Fruit fly (Drosophila melanogaster) whole organism, embryonic: ENCODE measurements around the gene CG13067.
A peak's percentile ranks its signal among the peaks of the same experiment; 100 is the strongest.

ENCODE experiments used
- Atf-2 ChIP-seq: fragments of 200-800 bp; sonication (Bioruptor generic); optimal IDR thresholded peaks from 2 replicates; lab custom pipeline; 2016; ENCODE audit warnings: missing biosample characterization, missing genetic modification characterization
- Awh ChIP-seq: fragments of 200-800 bp; sonication (Bioruptor generic); IDR thresholded peaks from 2 replicates; pipeline ENCODE4, ENCODE4 v1.3.6; 2022; ENCODE audit warnings: missing biosample characterization, missing genetic modification characterization
- BtbVII ChIP-seq: fragments of 200-800 bp; sonication (Bioruptor generic); optimal IDR thresholded peaks from 3 replicates; lab custom pipeline; 2017; ENCODE audit warnings: missing biosample characterization, mild to moderate bottlenecking, missing genetic modification characterization
- CG10321 ChIP-seq: fragments of 200-800 bp; sonication (Bioruptor generic); IDR thresholded peaks from 2 replicates; pipeline ENCODE4 v1.3.6; 2022; ENCODE audit warnings: missing biosample characterization, missing genetic modification characterization
- CG10366 ChIP-seq: fragments of 200-800 bp; sonication (Bioruptor generic); IDR thresholded peaks from 2 replicates; pipeline ENCODE4 v1.3.6; 2022; ENCODE audit warnings: missing biosample characterization, missing genetic modification characterization
- CG10431 ChIP-seq: fragments of 200-800 bp; sonication (Bioruptor generic); optimal IDR thresholded peaks from 3 replicates; lab custom pipeline; 2018; ENCODE audit warnings: missing biosample characterization, mild to moderate bottlenecking, missing genetic modification characterization
- CG14441 ChIP-seq: fragments of 200-800 bp; sonication (Bioruptor generic); IDR thresholded peaks from 2 replicates; pipeline ENCODE4 v1.3.6; 2022; ENCODE audit warnings: missing biosample characterization, missing genetic modification characterization
- CG14667 ChIP-seq: fragments of 200-800 bp; sonication (Bioruptor generic); IDR thresholded peaks from 2 replicates; pipeline ENCODE4 v1.3.6; 2022; ENCODE audit warnings: missing biosample characterization, missing genetic modification characterization
- CG14965 ChIP-seq: fragments of 200-800 bp; sonication (Bioruptor generic); optimal IDR thresholded peaks from 2 replicates; lab custom pipeline; 2016; ENCODE audit warnings: missing biosample characterization, missing genetic modification characterization, borderline replicate concordance
- CG17359 ChIP-seq: fragments of 200-800 bp; sonication (Bioruptor generic); optimal IDR thresholded peaks from 3 replicates; lab custom pipeline; 2018; ENCODE audit warnings: missing biosample characterization, mild to moderate bottlenecking, missing genetic modification characterization, moderate library complexity
- CG17385 ChIP-seq: fragments of 200-800 bp; sonication (Bioruptor generic); optimal IDR thresholded peaks from 3 replicates; lab custom pipeline; 2018; ENCODE audit warnings: missing biosample characterization, mild to moderate bottlenecking, missing genetic modification characterization
- CG18599 ChIP-seq: fragments of 200-800 bp; sonication (Bioruptor generic); optimal IDR thresholded peaks from 3 replicates; lab custom pipeline; 2017; ENCODE audit warnings: missing biosample characterization, missing genetic modification characterization, mild to moderate bottlenecking, moderate library complexity, missing genetic modification reagents
- CG30020 ChIP-seq: fragments of 200-800 bp; optimal IDR thresholded peaks from 2 replicates; lab custom pipeline; 2019; ENCODE audit warnings: missing biosample characterization, mild to moderate bottlenecking, missing genetic modification characterization, moderate library complexity
- CG4820 ChIP-seq: fragments of 200-800 bp; sonication (Bioruptor generic); optimal IDR thresholded peaks from 3 replicates; lab custom pipeline; 2016; ENCODE audit warnings: missing biosample characterization, missing genetic modification characterization
- CG5953 ChIP-seq: fragments of 200-800 bp; sonication (Bioruptor generic); IDR thresholded peaks from 2 replicates; pipeline ENCODE4 v1.3.6; 2022; ENCODE audit warnings: missing biosample characterization, missing genetic modification characterization
- CG7556 ChIP-seq: fragments of 200-800 bp; sonication (Bioruptor generic); optimal IDR thresholded peaks from 2 replicates; lab custom pipeline; 2017; ENCODE audit warnings: missing biosample characterization, mild to moderate bottlenecking, missing genetic modification characterization
- Chrac-16 ChIP-seq: fragments of 200-800 bp; sonication (Bioruptor generic); optimal IDR thresholded peaks from 3 replicates; lab custom pipeline; 2016; ENCODE audit warnings: missing biosample characterization, missing genetic modification characterization
- D19A ChIP-seq: fragments of 200-800 bp; optimal IDR thresholded peaks from 3 replicates; lab custom pipeline; 2019; ENCODE audit warnings: missing biosample characterization, mild to moderate bottlenecking, missing genetic modification characterization, moderate library complexity
- Deaf1 ChIP-seq: fragments of 200-800 bp; optimal IDR thresholded peaks from 3 replicates; lab custom pipeline; 2019; ENCODE audit warnings: missing biosample characterization, mild to moderate bottlenecking, missing genetic modification characterization, moderate library complexity
- Dp ChIP-seq: fragments of 200-800 bp; sonication (Bioruptor generic); optimal IDR thresholded peaks from 2 replicates; lab custom pipeline; 2018; ENCODE audit warnings: missing biosample characterization, mild to moderate bottlenecking, missing genetic modification characterization, moderate library complexity
- Ets65A ChIP-seq: fragments of 200-800 bp; sonication (Bioruptor generic); peaks from one replicate; lab custom pipeline; 2016; ENCODE audit warnings: missing biosample characterization, missing genetic modification characterization
- Neu2 ChIP-seq: fragments of 200-800 bp; sonication (Bioruptor generic); optimal IDR thresholded peaks from 3 replicates; lab custom pipeline; 2016; ENCODE audit warnings: missing biosample characterization, missing genetic modification characterization, borderline replicate concordance
- Ptx1 ChIP-seq: fragments of 200-800 bp; sonication (Bioruptor generic); IDR thresholded peaks from 2 replicates; pipeline ENCODE4 v1.3.6; 2022; ENCODE audit warnings: missing biosample characterization, missing genetic modification characterization
- Sry-δ ChIP-seq: fragments of 200-800 bp; sonication (Bioruptor generic); optimal IDR thresholded peaks from 2 replicates; lab custom pipeline; 2016; ENCODE audit warnings: missing biosample characterization, missing genetic modification characterization
- Tbp ChIP-seq: fragments of >200 bp; optimal IDR thresholded peaks from 2 replicates; lab custom pipeline; 2018; ENCODE audit warnings: missing biosample characterization, missing genetic modification characterization
- abd-A ChIP-seq: fragments of 200-800 bp; sonication (Bioruptor generic); optimal IDR thresholded peaks from 3 replicates; lab custom pipeline; 2019; ENCODE audit warnings: missing biosample characterization, mild to moderate bottlenecking, missing genetic modification characterization, moderate library complexity
- ap ChIP-seq: fragments of 200-800 bp; sonication (Bioruptor generic); IDR thresholded peaks from 2 replicates; pipeline ENCODE4 v1.3.6; 2022; ENCODE audit warnings: missing biosample characterization, missing genetic modification characterization
- ato ChIP-seq: fragments of 200-800 bp; sonication (Bioruptor generic); IDR thresholded peaks from 2 replicates; pipeline ENCODE4 v1.3.6; 2022; ENCODE audit warnings: missing biosample characterization, missing genetic modification characterization; ENCODE audit not compliant: partially characterized antibody
- bsh ChIP-seq, 2 experiments: fragments of 200-800 bp; sonication (Bioruptor generic); optimal IDR thresholded peaks; 2 replicates each; lab custom pipeline; 2017 to 2018; ENCODE audit warnings: mild to moderate bottlenecking in 2 of 2, missing biosample characterization in 2 of 2, missing genetic modification characterization in 2 of 2, moderate library complexity in 1 of 2
- chm ChIP-seq: fragments of 200-800 bp; sonication (Bioruptor generic); IDR thresholded peaks from 2 replicates; pipeline ENCODE4 v1.3.6; 2022; ENCODE audit warnings: missing biosample characterization, missing genetic modification characterization
- chn ChIP-seq: fragments of 200-800 bp; sonication (Bioruptor generic); optimal IDR thresholded peaks from 2 replicates; lab custom pipeline; 2016; ENCODE audit warnings: missing biosample characterization, missing genetic modification characterization
- dan ChIP-seq: fragments of 200-800 bp; sonication (Bioruptor generic); IDR thresholded peaks from 2 replicates; pipeline ENCODE4 v1.3.6; 2022; ENCODE audit warnings: missing biosample characterization, missing genetic modification characterization
- en ChIP-seq: fragments of 200-800 bp; sonication (Bioruptor generic); optimal IDR thresholded peaks from 2 replicates; lab custom pipeline; 2016; ENCODE audit warnings: missing biosample characterization, missing genetic modification characterization
- eyg ChIP-seq: fragments of 200-800 bp; sonication (Bioruptor generic); optimal IDR thresholded peaks from 3 replicates; lab custom pipeline; 2016; ENCODE audit warnings: missing biosample characterization, missing genetic modification characterization
- gce ChIP-seq: fragments of 200-800 bp; sonication (Bioruptor generic); IDR thresholded peaks from 3 replicates; pipeline ENCODE4 v1.3.6; 2022; ENCODE audit warnings: missing biosample characterization, missing genetic modification characterization
- h ChIP-seq: fragments of >200 bp; optimal IDR thresholded peaks from 2 replicates; lab custom pipeline; 2017
- hkb ChIP-seq, 2 experiments: fragments of 200-800 bp in 1 of 2; fragments of >200 bp in 1 of 2; sonication (Bioruptor generic) in 1 of 2; IDR thresholded peaks in 1 of 2; optimal IDR thresholded peaks in 1 of 2; 2 replicates each; pipeline versions ENCODE4 v1.3.6 to Lab custom; 2017 to 2022; ENCODE audit warnings: missing biosample characterization in 1 of 2, missing genetic modification characterization in 1 of 2
- inv ChIP-seq: fragments of 200-800 bp; sonication (Bioruptor generic); IDR thresholded peaks from 2 replicates; pipeline ENCODE4 v1.3.6; 2022; ENCODE audit warnings: missing biosample characterization, missing genetic modification characterization; ENCODE audit not compliant: partially characterized antibody
- jing ChIP-seq: fragments of 200-800 bp; sonication (Bioruptor generic); optimal IDR thresholded peaks from 2 replicates; lab custom pipeline; 2018; ENCODE audit warnings: missing biosample characterization, mild to moderate bottlenecking, missing genetic modification characterization
- lbe ChIP-seq: fragments of 200-800 bp; sonication (Bioruptor generic); optimal IDR thresholded peaks from 2 replicates; lab custom pipeline; 2016; ENCODE audit warnings: missing biosample characterization, mild to moderate bottlenecking, missing genetic modification characterization
- mam ChIP-seq: fragments of 200-800 bp; sonication (Bioruptor generic); optimal IDR thresholded peaks from 3 replicates; lab custom pipeline; 2016; ENCODE audit warnings: missing biosample characterization, missing genetic modification characterization
- mld ChIP-seq: fragments of 200-800 bp; sonication (Bioruptor generic); IDR thresholded peaks from 3 replicates; pipeline ENCODE4 v1.3.6; 2022; ENCODE audit warnings: missing biosample characterization, missing genetic modification characterization; ENCODE audit not compliant: partially characterized antibody
- nau ChIP-seq: fragments of 200-800 bp; sonication (Bioruptor generic); optimal IDR thresholded peaks from 3 replicates; lab custom pipeline; 2017; ENCODE audit warnings: missing biosample characterization, mild to moderate bottlenecking, missing genetic modification characterization, missing genetic modification reagents
- nmo ChIP-seq: fragments of 200-800 bp; sonication (Bioruptor generic); optimal IDR thresholded peaks from 2 replicates; lab custom pipeline; 2018; ENCODE audit warnings: missing biosample characterization, mild to moderate bottlenecking, missing genetic modification characterization, moderate library complexity
- nom ChIP-seq: fragments of 200-800 bp; sonication (Bioruptor generic); optimal IDR thresholded peaks from 2 replicates; lab custom pipeline; 2017; ENCODE audit warnings: missing biosample characterization, missing genetic modification characterization, mild to moderate bottlenecking, moderate library complexity, missing genetic modification reagents
- pan ChIP-seq, 4 experiments: fragments of >200 bp in 3 of 4; fragments of 200-800 bp in 1 of 4; sonication (Bioruptor generic) in 1 of 4; optimal IDR thresholded peaks in 3 of 4; IDR thresholded peaks in 1 of 4; 2 replicates each; pipeline versions ENCODE4 v1.3.6 to Lab custom; 2017 to 2022; ENCODE audit warnings: missing biosample characterization in 2 of 4, missing genetic modification characterization in 2 of 4, mixed read lengths in 1 of 4
- pzg ChIP-seq: fragments of 200-800 bp; sonication (Bioruptor generic); optimal IDR thresholded peaks from 3 replicates; lab custom pipeline; 2018; ENCODE audit warnings: missing biosample characterization, mild to moderate bottlenecking, missing genetic modification characterization, moderate library complexity
- sens ChIP-seq: fragments of 200-800 bp; sonication (Bioruptor generic); peaks from one replicate; lab custom pipeline; 2016; ENCODE audit warnings: missing biosample characterization, missing genetic modification characterization
- tin ChIP-seq: fragments of 200-800 bp; sonication (Bioruptor generic); optimal IDR thresholded peaks from 3 replicates; lab custom pipeline; 2016; ENCODE audit warnings: missing biosample characterization, missing genetic modification characterization
- twi ChIP-seq: fragments of 200-800 bp; optimal IDR thresholded peaks from 2 replicates; lab custom pipeline; 2019; ENCODE audit warnings: missing biosample characterization, mild to moderate bottlenecking, missing genetic modification characterization, moderate library complexity
- zf30C ChIP-seq: fragments of 200-800 bp; sonication (Bioruptor generic); optimal IDR thresholded peaks from 3 replicates; lab custom pipeline; 2018; ENCODE audit warnings: missing biosample characterization, mild to moderate bottlenecking, missing genetic modification characterization

The CG13067 gene

DNA sequence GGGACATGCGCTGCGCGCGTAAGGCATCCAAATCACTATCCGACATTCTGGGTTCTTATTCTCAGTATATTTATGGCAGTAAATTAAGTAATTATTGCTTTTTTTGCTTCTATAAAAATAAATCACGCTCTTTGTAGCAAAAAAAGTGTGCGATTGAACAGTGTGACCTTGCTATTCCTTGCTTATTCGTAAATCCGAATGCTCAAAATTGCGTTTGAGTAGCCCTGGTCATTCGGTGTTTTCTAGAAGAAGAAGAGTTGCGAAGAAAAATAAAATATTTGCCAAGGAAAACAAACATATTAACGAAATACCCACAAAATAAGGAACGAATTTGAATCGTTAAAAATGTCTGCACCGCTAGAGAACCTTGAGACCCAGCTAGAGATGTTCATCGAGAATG is 39.2 kb upstream of the CG13067 start, which contains the start of the genes PDCD-5 and MED10 (continued):
- TF ChIP-seq CG17385 (GFP tag; lab: Kevin White, UChicago) (peak; percentile 99), CG5953 (GFP tag; lab: Robert Waterston, UW) (no peak), jing (no peak), CG10366 (GFP tag; lab: Robert Waterston, UW) (no peak), Ets65A (GFP tag; lab: Kevin White, UChicago) (no peak), Atf-2 (GFP tag; lab: Kevin White, UChicago) (no peak), Deaf1 (tag; lab: Kevin White, UChicago) (peak; percentile 58), CG10431 (GFP tag; lab: Kevin White, UChicago) (no peak), mld (GFP tag; lab: Robert Waterston, UW) (no peak), dan (GFP tag; lab: Robert Waterston, UW) (no peak), CG18599 (GFP tag; lab: Kevin White, UChicago) (no peak), zf30C (GFP tag; lab: Kevin White, UChicago) (no peak), Chrac-16 (no peak), Dp (GFP tag; lab: Kevin White, UChicago) (peak; percentile 38), Sry-δ (GFP tag; lab: Kevin White, UChicago) (peak; percentile 57), pzg (GFP tag; lab: Kevin White, UChicago) (peak; percentile 93), BtbVII (no peak), abd-A (tag; lab: Kevin White, UChicago) (no peak), tin (GFP tag; lab: Kevin White, UChicago) (no peak), twi (tag; lab: Kevin White, UChicago) (no peak), h (lab: Kevin White, UChicago) (no peak), hkb (optimal IDR thresholded peaks at IDR 0.05; lab: Kevin White, UChicago) (no peak), hkb (GFP tag; IDR thresholded peaks at IDR 0.05; lab: Robert Waterston, UW) (no peak), mam (no peak), D19A (tag; lab: Kevin White, UChicago) (no peak), CG7556 (no peak), CG4820 (GFP tag; lab: Kevin White, UChicago) (no peak), CG14441 (GFP tag; lab: Robert Waterston, UW) (no peak), nmo (GFP tag; lab: Kevin White, UChicago) (peak; percentile 70), ap (GFP tag; lab: Robert Waterston, UW) (no peak), eyg (GFP tag; lab: Kevin White, UChicago) (no peak), pan (optimal IDR thresholded peaks at IDR 0.05; lab: Kevin White, UChicago) (no peak), pan (GFP tag; optimal IDR thresholded peaks at IDR 0.05 in 1 of 2, IDR thresholded peaks at IDR 0.05 in 1 of 2) (no peak), sens (GFP tag; lab: Kevin White, UChicago) (peak; percentile 84), CG30020 (tag; lab: Kevin White, UChicago) (peak; percentile 80), nom (GFP tag; lab: Kevin White, UChicago) (peak; percentile 51), Neu2 (GFP tag; lab: Kevin White, UChicago) (no peak), inv (GFP tag; lab: Robert Waterston, UW) (no peak), chm (no peak), chn (GFP tag; lab: Kevin White, UChicago) (no peak), ato (GFP tag; lab: Robert Waterston, UW) (no peak), CG10321 (GFP tag; lab: Robert Waterston, UW) (no peak), CG17359 (peak; percentile 45), Ptx1 (GFP tag; lab: Robert Waterston, UW) (no peak), gce (no peak), en (no peak), nau (GFP tag; lab: Kevin White, UChicago) (no peak), CG14667 (GFP tag; lab: Robert Waterston, UW) (no peak), bsh (GFP tag; optimal IDR thresholded peaks at IDR 0.05; lab: Kevin White, UChicago) (no peak), CG14965 (no peak), Tbp (GFP tag; lab: Kevin White, UChicago) (no peak), lbe (GFP tag; lab: Kevin White, UChicago) (no peak), Awh (GFP tag; lab: Robert Waterston, UW) (no peak)
